Worm (Caenorhabditis elegans): ENCODE data around the gene scl-9.

scl-9 gene

DNA sequence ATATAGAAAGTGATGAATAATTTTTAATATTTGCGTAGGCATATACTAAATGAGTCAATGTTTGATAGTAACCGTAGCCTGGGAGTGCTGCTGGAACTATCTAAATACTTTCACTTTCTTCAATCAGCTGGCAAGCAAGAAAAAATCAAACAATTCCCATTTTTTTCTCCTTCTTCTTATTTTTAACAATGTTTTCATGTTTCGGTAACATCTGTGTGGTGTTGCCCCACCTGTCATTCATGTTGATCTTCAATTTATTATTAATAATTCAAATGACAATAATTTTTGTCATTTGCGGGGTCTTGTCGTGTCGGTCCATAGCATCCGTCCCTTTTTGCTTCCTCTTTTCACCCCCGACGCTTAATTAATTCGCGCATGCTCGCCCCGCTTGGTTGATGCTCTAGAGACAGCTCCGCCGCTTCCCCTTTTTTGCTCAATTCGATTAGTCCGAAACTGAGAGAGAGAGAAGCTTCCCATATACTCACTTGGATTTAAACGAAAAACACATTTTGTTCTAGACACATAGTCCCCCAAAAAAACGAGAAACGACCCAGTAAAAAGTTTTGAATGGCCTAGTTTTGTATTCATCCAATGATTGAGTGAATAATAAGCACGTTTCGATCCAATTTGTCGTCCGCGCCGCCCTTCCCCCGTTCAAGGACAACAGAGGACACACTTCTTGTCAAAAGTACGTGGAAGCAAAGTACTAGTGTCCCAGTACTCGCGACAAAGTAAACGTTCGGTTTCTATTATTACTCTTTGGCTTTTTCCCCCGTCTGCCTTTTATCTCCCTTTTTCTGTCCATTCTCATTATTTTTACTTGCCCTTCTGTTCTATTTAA lies 18.9 kb upstream of the scl-9 start:
- TF ChIP-seq somi-1 (GFP tag; optimal IDR thresholded peaks at IDR 0.05) (no peak), zfh-2 (GFP tag; conservative IDR thresholded peaks at IDR 0.05) (0 out of 2 replicates have a peak, but pooled peaks have one; percentile 44), F55B11.4 (tag; optimal IDR thresholded peaks at IDR 0.05; ENCODE audit: borderline replicate concordance, insufficient read depth) (no peak), lir-1 (GFP tag; conservative IDR thresholded peaks at IDR 0.05) (no peak), ztf-26 (tag; optimal IDR thresholded peaks at IDR 0.05) (no peak), egl-44 (GFP tag; IDR thresholded peaks at IDR 0.05) (0 out of 2 replicates have a peak, but pooled peaks have one; percentile 25), hsf-1 (GFP tag; IDR thresholded peaks at IDR 0.05) (no peak), D2030.7 (GFP tag; IDR thresholded peaks at IDR 0.05) (no peak)

- TF ChIP-seq mel-28 (tag; optimal IDR thresholded peaks at IDR 0.05; ENCODE audit: borderline replicate concordance) (no peak), gei-17 (GFP tag; optimal IDR thresholded peaks at IDR 0.05) (no peak), madf-10 (tag; optimal IDR thresholded peaks at IDR 0.05) (no peak), snpc-1.3 (tag; optimal IDR thresholded peaks at IDR 0.05; ENCODE audit: insufficient read depth) (no peak), D2030.7 (GFP tag; IDR thresholded peaks at IDR 0.05) (peak; percentile 78), lin-54 (GFP tag; optimal IDR thresholded peaks at IDR 0.05) (peak; percentile 57), lin-35 (GFP tag; optimal IDR thresholded peaks at IDR 0.05) (peak in 1 of 3 experiments; percentile 67), F57A8.1 (GFP tag; optimal IDR thresholded peaks at IDR 0.05) (no peak), egl-44 (GFP tag; IDR thresholded peaks at IDR 0.05) (no peak), cebp-1 (GFP tag; IDR thresholded peaks at IDR 0.05) (no peak), cebp-1 (tag; optimal IDR thresholded peaks at IDR 0.05) (peak; percentile 20), madf-6 (GFP tag; IDR thresholded peaks at IDR 0.05) (peak; percentile 89), sea-2 (GFP tag; IDR thresholded peaks at IDR 0.05) (no peak), madf-8 (GFP tag; conservative IDR thresholded peaks at IDR 0.05) (peak; percentile 82), mxl-1 (tag; optimal IDR thresholded peaks at IDR 0.05) (no peak), ztf-22 (GFP tag; optimal IDR thresholded peaks at IDR 0.05) (no peak), nhr-80 (tag; optimal IDR thresholded peaks at IDR 0.05) (peak; percentile 49), B0336.3 (GFP tag; IDR thresholded peaks at IDR 0.05) (no peak), Y95B8A.8 (GFP tag; IDR thresholded peaks at IDR 0.05) (no peak), mes-4 (tag; optimal IDR thresholded peaks at IDR 0.05) (no peak), die-1 (tag; optimal IDR thresholded peaks at IDR 0.05) (no peak), xnd-1 (tag; optimal IDR thresholded peaks at IDR 0.05) (peak; percentile 66), pbrm-1 (GFP tag; IDR thresholded peaks at IDR 0.05) (0 out of 2 replicates have a peak, but pooled peaks have one; percentile 24), ceh-40 (GFP tag; IDR thresholded peaks at IDR 0.05) (no peak), akir-1 (GFP tag; optimal IDR thresholded peaks at IDR 0.05) (no peak), efl-1 (GFP tag; optimal IDR thresholded peaks at IDR 0.05) (peak; percentile 87), egl-18 (GFP tag; IDR thresholded peaks at IDR 0.05) (no peak), egrh-3 (GFP tag; IDR thresholded peaks at IDR 0.05) (no peak), ets-4 (GFP tag; optimal IDR thresholded peaks at IDR 0.05) (no peak), F33H1.4 (GFP tag; IDR thresholded peaks at IDR 0.05) (peak; percentile 63), chd-7 (tag; optimal IDR thresholded peaks at IDR 0.05) (no peak), hlh-26 (GFP tag; conservative IDR thresholded peaks at IDR 0.05) (no peak), aptf-2 (GFP tag; conservative IDR thresholded peaks at IDR 0.05) (no peak), ekl-4 (GFP tag; IDR thresholded peaks at IDR 0.05) (no peak), hsf-1 (GFP tag; IDR thresholded peaks at IDR 0.05) (no peak), rcor-1 (GFP tag; IDR thresholded peaks at IDR 0.05) (peak; percentile 28; the same call in 1 of the 2 replicates), snpc-1.1 (tag; optimal IDR thresholded peaks at IDR 0.05; ENCODE audit: insufficient read depth) (no peak), dpl-1 (GFP tag; optimal IDR thresholded peaks at IDR 0.05) (peak; percentile 49)
These were observed 17.9 kb upstream of the scl-9 start for ce11 chrIV:13028746-13029673.

Measured in whole organism, young adult.